Fruit fly (Drosophila melanogaster) whole organism, embryonic: ENCODE measurements around the gene Nup107.
A peak's percentile ranks its signal among the peaks of the same experiment; 100 is the strongest.

ENCODE experiments used
- Abd-B ChIP-seq: fragments of 200-800 bp; sonication (Bioruptor generic); optimal IDR thresholded peaks from 2 replicates; lab custom pipeline; 2018; ENCODE audit warnings: missing biosample characterization, mild to moderate bottlenecking, missing genetic modification characterization, moderate library complexity
- CG12071 ChIP-seq: fragments of 200-800 bp; sonication (Bioruptor generic); optimal IDR thresholded peaks from 3 replicates; lab custom pipeline; 2018; ENCODE audit warnings: missing biosample characterization, mild to moderate bottlenecking, missing genetic modification characterization
- CG13287 ChIP-seq: fragments of 200-800 bp; sonication (Bioruptor generic); IDR thresholded peaks from 2 replicates; pipeline ENCODE4 v1.3.6; 2022; ENCODE audit warnings: missing biosample characterization, missing genetic modification characterization; ENCODE audit not compliant: partially characterized antibody
- CG14014 ChIP-seq: fragments of 200-800 bp; sonication (Bioruptor generic); IDR thresholded peaks from 2 replicates; pipeline ENCODE4 v1.3.6; 2022; ENCODE audit warnings: missing biosample characterization, missing genetic modification characterization
- CG14050 ChIP-seq: fragments of 200-800 bp; sonication (Bioruptor generic); IDR thresholded peaks from 3 replicates; pipeline ENCODE4 v1.3.6; 2022; ENCODE audit warnings: missing biosample characterization, missing genetic modification characterization
- CG14710 ChIP-seq: fragments of 200-800 bp; sonication (Bioruptor generic); optimal IDR thresholded peaks from 3 replicates; lab custom pipeline; 2019; ENCODE audit warnings: missing biosample characterization, mild to moderate bottlenecking, missing genetic modification characterization, moderate library complexity
- CG14860 ChIP-seq: fragments of 200-800 bp; sonication (Bioruptor generic); IDR thresholded peaks from 3 replicates; pipeline ENCODE4 v1.3.6; 2022; ENCODE audit warnings: missing biosample characterization, missing genetic modification characterization; ENCODE audit not compliant: partially characterized antibody
- CG15514 ChIP-seq: fragments of 200-800 bp; sonication (Bioruptor generic); optimal IDR thresholded peaks from 3 replicates; lab custom pipeline; 2017; ENCODE audit warnings: missing biosample characterization, missing genetic modification characterization, mild to moderate bottlenecking, moderate library complexity, missing genetic modification reagents
- CG16815 ChIP-seq: fragments of 200-800 bp; sonication (Bioruptor generic); optimal IDR thresholded peaks from 3 replicates; lab custom pipeline; 2017; ENCODE audit warnings: missing biosample characterization, mild to moderate bottlenecking, missing genetic modification characterization
- CG16863 ChIP-seq: fragments of 200-800 bp; sonication (Bioruptor generic); optimal IDR thresholded peaks from 3 replicates; lab custom pipeline; 2016; ENCODE audit warnings: missing biosample characterization, missing genetic modification characterization
- CG17361 ChIP-seq: fragments of 200-800 bp; sonication (Bioruptor generic); IDR thresholded peaks from 3 replicates; pipeline ENCODE4 v1.3.6; 2022; ENCODE audit warnings: missing biosample characterization, missing genetic modification characterization
- CG2202 ChIP-seq: fragments of 200-800 bp; sonication (Bioruptor generic); optimal IDR thresholded peaks from 2 replicates; lab custom pipeline; 2018; ENCODE audit warnings: missing biosample characterization, mild to moderate bottlenecking, missing genetic modification characterization
- CG31441 ChIP-seq: fragments of 200-800 bp; sonication (Bioruptor generic); IDR thresholded peaks from 2 replicates; pipeline ENCODE4 v1.3.6; 2022; ENCODE audit warnings: missing biosample characterization, missing genetic modification characterization
- CG42726 ChIP-seq: fragments of 200-800 bp; sonication (Bioruptor generic); IDR thresholded peaks from 2 replicates; pipeline ENCODE4 v1.3.6; 2022; ENCODE audit warnings: missing biosample characterization, missing genetic modification characterization; ENCODE audit not compliant: partially characterized antibody
- CG4404 ChIP-seq: fragments of 200-800 bp; sonication (Bioruptor generic); IDR thresholded peaks from 2 replicates; pipeline ENCODE4 v1.3.6; 2022; ENCODE audit warnings: missing biosample characterization, missing genetic modification characterization
- CG4617 ChIP-seq: fragments of 200-800 bp; sonication (Bioruptor generic); optimal IDR thresholded peaks from 3 replicates; lab custom pipeline; 2016; ENCODE audit warnings: missing biosample characterization, missing genetic modification characterization, borderline replicate concordance
- CG6175 ChIP-seq: fragments of 200-800 bp; sonication (Bioruptor generic); IDR thresholded peaks from 3 replicates; pipeline ENCODE4 v1.3.6; 2022; ENCODE audit warnings: missing biosample characterization, missing genetic modification characterization
- CG8290 ChIP-seq, 3 experiments: fragments of 200-800 bp; sonication (Bioruptor generic); optimal IDR thresholded peaks; 2 replicates each; lab custom pipeline; 2016 to 2019; ENCODE audit warnings: missing biosample characterization in 3 of 3, missing genetic modification characterization in 3 of 3, mild to moderate bottlenecking in 2 of 3, moderate library complexity in 1 of 3
- D19A ChIP-seq: fragments of 200-800 bp; optimal IDR thresholded peaks from 3 replicates; lab custom pipeline; 2019; ENCODE audit warnings: missing biosample characterization, mild to moderate bottlenecking, missing genetic modification characterization, moderate library complexity
- Dad ChIP-seq: fragments of 200-800 bp; sonication (Bioruptor generic); optimal IDR thresholded peaks from 3 replicates; lab custom pipeline; 2016; ENCODE audit warnings: missing biosample characterization, missing genetic modification characterization
- Dek ChIP-seq: fragments of 200-800 bp; sonication (Bioruptor generic); optimal IDR thresholded peaks from 3 replicates; lab custom pipeline; 2019; ENCODE audit warnings: missing biosample characterization, mild to moderate bottlenecking, missing genetic modification characterization, moderate library complexity
- Dfd ChIP-seq, 2 experiments: fragments of >200 bp; optimal IDR thresholded peaks; 2 replicates each; lab custom pipeline; 2017; ENCODE audit warnings: missing biosample characterization in 2 of 2, missing genetic modification characterization in 2 of 2
- Dip2 ChIP-seq: fragments of 200-800 bp; sonication (Bioruptor generic); IDR thresholded peaks from 2 replicates; pipeline ENCODE4 v1.3.6; 2022; ENCODE audit warnings: missing biosample characterization, missing genetic modification characterization
- Dref ChIP-seq: fragments of 200-800 bp; sonication (Bioruptor generic); IDR thresholded peaks from 2 replicates; pipeline ENCODE4 v1.3.6; 2022; ENCODE audit warnings: missing biosample characterization, missing genetic modification characterization
- E2f2 ChIP-seq: fragments of 200-800 bp; sonication (Bioruptor generic); IDR thresholded peaks from 2 replicates; pipeline ENCODE4 v1.3.6; 2022; ENCODE audit warnings: missing biosample characterization, missing genetic modification characterization
- ERR ChIP-seq: fragments of 200-800 bp; sonication (Bioruptor generic); optimal IDR thresholded peaks from 2 replicates; lab custom pipeline; 2016; ENCODE audit warnings: missing biosample characterization, missing genetic modification characterization
- Lpt ChIP-seq: fragments of >200 bp; optimal IDR thresholded peaks from 2 replicates; lab custom pipeline; 2018; ENCODE audit warnings: missing biosample characterization, missing genetic modification characterization
- Max ChIP-seq: fragments of 200-800 bp; sonication (Bioruptor generic); optimal IDR thresholded peaks from 2 replicates; lab custom pipeline; 2016; ENCODE audit warnings: missing biosample characterization, mild to moderate bottlenecking, missing genetic modification characterization
- Nf-YC ChIP-seq: fragments of 200-800 bp; optimal IDR thresholded peaks from 3 replicates; lab custom pipeline; 2019; ENCODE audit warnings: missing biosample characterization, mild to moderate bottlenecking, missing genetic modification characterization, moderate library complexity
- Pdp1 ChIP-seq, 2 experiments: fragments of 200-800 bp; sonication (Bioruptor generic); optimal IDR thresholded peaks; 3 replicates each; lab custom pipeline; 2016; ENCODE audit warnings: missing biosample characterization in 2 of 2, missing genetic modification characterization in 2 of 2, mild to moderate bottlenecking in 1 of 2, moderate library complexity in 1 of 2
- Six4 ChIP-seq: fragments of 200-800 bp; sonication (Bioruptor generic); optimal IDR thresholded peaks from 2 replicates; lab custom pipeline; 2016; ENCODE audit warnings: missing biosample characterization, missing genetic modification characterization
- br ChIP-seq: fragments of >200 bp; optimal IDR thresholded peaks from 2 replicates; lab custom pipeline; 2017
- cad ChIP-seq: fragments of >200 bp; optimal IDR thresholded peaks from 2 replicates; lab custom pipeline; 2017; ENCODE audit warnings: missing biosample characterization, missing genetic modification characterization
- corto ChIP-seq: fragments of 200-800 bp; sonication (Bioruptor generic); optimal IDR thresholded peaks from 2 replicates; lab custom pipeline; 2016; ENCODE audit warnings: missing biosample characterization, mild to moderate bottlenecking, missing genetic modification characterization, moderate library complexity
- disco-r ChIP-seq: fragments of 200-800 bp; sonication (Bioruptor generic); optimal IDR thresholded peaks from 2 replicates; lab custom pipeline; 2016; ENCODE audit warnings: missing biosample characterization, missing genetic modification characterization
- emc ChIP-seq: fragments of 200-800 bp; sonication (Bioruptor generic); optimal IDR thresholded peaks from 2 replicates; lab custom pipeline; 2016; ENCODE audit warnings: missing biosample characterization, missing genetic modification characterization
- fd96Cb ChIP-seq: fragments of 200-800 bp; sonication (Bioruptor generic); optimal IDR thresholded peaks from 2 replicates; lab custom pipeline; 2018; ENCODE audit warnings: missing biosample characterization, mild to moderate bottlenecking, missing genetic modification characterization, moderate library complexity
- grn ChIP-seq: fragments of 200-800 bp; sonication (Bioruptor generic); optimal IDR thresholded peaks from 3 replicates; lab custom pipeline; 2017; ENCODE audit warnings: missing biosample characterization, missing genetic modification characterization
- gsb ChIP-seq: fragments of 200-800 bp; sonication (Bioruptor generic); IDR thresholded peaks from 2 replicates; pipeline ENCODE4 v1.3.6; 2022; ENCODE audit warnings: missing biosample characterization, missing genetic modification characterization
- ham ChIP-seq: fragments of 200-800 bp; sonication (Bioruptor generic); IDR thresholded peaks from 2 replicates; pipeline ENCODE4 v1.3.6; 2022; ENCODE audit warnings: missing biosample characterization, missing genetic modification characterization
- hbn ChIP-seq: fragments of 200-800 bp; sonication (Bioruptor generic); IDR thresholded peaks from 2 replicates; pipeline ENCODE4 v1.3.6; 2022; ENCODE audit warnings: missing biosample characterization, missing genetic modification characterization; ENCODE audit not compliant: partially characterized antibody
- hkb ChIP-seq, 2 experiments: fragments of 200-800 bp in 1 of 2; fragments of >200 bp in 1 of 2; sonication (Bioruptor generic) in 1 of 2; IDR thresholded peaks in 1 of 2; optimal IDR thresholded peaks in 1 of 2; 2 replicates each; pipeline versions ENCODE4 v1.3.6 to Lab custom; 2017 to 2022; ENCODE audit warnings: missing biosample characterization in 1 of 2, missing genetic modification characterization in 1 of 2
- hth ChIP-seq: fragments of >200 bp; optimal IDR thresholded peaks from 2 replicates; lab custom pipeline; 2017; ENCODE audit warnings: inconsistent platforms
- luna ChIP-seq: fragments of 200-800 bp; sonication (Bioruptor generic); optimal IDR thresholded peaks from 2 replicates; lab custom pipeline; 2016; ENCODE audit warnings: missing biosample characterization, missing genetic modification characterization
- maf-S ChIP-seq: fragments of 200-800 bp; sonication (Bioruptor generic); optimal IDR thresholded peaks from 2 replicates; lab custom pipeline; 2016; ENCODE audit warnings: missing biosample characterization, missing genetic modification characterization
- org-1 ChIP-seq: fragments of 200-800 bp; sonication (Bioruptor generic); optimal IDR thresholded peaks from 2 replicates; lab custom pipeline; 2017; ENCODE audit warnings: missing biosample characterization, missing genetic modification characterization
- repo ChIP-seq: fragments of 200-800 bp; sonication (Bioruptor generic); optimal IDR thresholded peaks from 2 replicates; lab custom pipeline; 2016; ENCODE audit warnings: missing biosample characterization, missing genetic modification characterization
- tll ChIP-seq, 2 experiments: fragments of 200-800 bp in 1 of 2; fragments of >200 bp in 1 of 2; sonication (Bioruptor generic) in 1 of 2; optimal IDR thresholded peaks; 2 replicates each; lab custom pipeline; 2017 to 2019; ENCODE audit warnings: missing biosample characterization in 2 of 2, missing genetic modification characterization in 2 of 2, mild to moderate bottlenecking in 1 of 2, moderate library complexity in 1 of 2

Gene Nup107

DNA sequence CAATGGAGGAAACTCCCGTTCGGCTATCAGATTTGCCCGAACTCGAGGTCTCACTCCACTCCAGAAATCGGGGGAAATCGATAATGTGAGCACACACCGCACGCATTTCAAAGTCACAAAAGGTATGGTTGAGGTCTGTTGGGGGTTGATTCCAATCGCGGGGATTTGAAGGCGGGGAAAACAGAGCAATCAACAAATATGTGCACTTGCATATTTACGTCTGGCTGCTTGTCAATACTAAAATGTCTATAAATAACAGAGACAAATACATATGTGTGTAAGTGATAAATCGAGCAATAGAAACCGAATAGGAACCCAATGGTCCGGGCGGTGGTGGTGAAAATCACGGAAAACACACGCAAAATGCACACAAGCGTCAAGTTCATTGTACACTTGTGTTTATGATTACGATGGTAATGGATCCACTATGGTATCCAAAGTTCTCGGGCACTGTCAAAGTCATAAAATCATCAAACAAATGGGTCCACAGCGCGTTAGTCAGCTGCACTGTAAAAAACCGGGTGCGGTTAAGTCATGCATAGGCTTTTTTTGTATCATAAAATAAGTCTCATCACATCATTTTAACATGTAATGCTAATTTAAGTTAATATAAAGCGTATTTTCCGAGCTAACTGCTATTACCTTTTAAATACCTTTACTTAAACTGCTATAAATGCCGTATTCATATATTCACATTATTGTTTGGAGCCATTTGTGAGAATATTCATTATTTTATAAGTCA lies 16.2 kb upstream of the Nup107 start (continued):
- TF ChIP-seq CG8290 (GFP tag; optimal IDR thresholded peaks at IDR 0.05; lab: Kevin White, UChicago) (peak; percentile 91), CG8290 (tag; optimal IDR thresholded peaks at IDR 0.05; lab: Kevin White, UChicago) (peak; percentile 95 to 96), CG2202 (tag; lab: Kevin White, UChicago) (peak; percentile 97), fd96Cb (tag; lab: Kevin White, UChicago) (peak; percentile 76), ERR (GFP tag; lab: Kevin White, UChicago) (peak; percentile 76), E2f2 (peak; percentile 62; the same call in 1 of the 2 replicates), Abd-B (GFP tag; lab: Kevin White, UChicago) (peak; percentile 60), Lpt (GFP tag; lab: Kevin White, UChicago) (no peak), Six4 (GFP tag; lab: Kevin White, UChicago) (peak; percentile 85), CG15514 (GFP tag; lab: Kevin White, UChicago) (peak; percentile 77), Max (GFP tag; lab: Kevin White, UChicago) (peak; percentile 81), corto (GFP tag; lab: Kevin White, UChicago) (no peak), CG14050 (GFP tag; lab: Robert Waterston, UW) (peak; percentile 51), CG4617 (peak; percentile 53), CG16863 (GFP tag; lab: Kevin White, UChicago) (peak; percentile 92), tll (GFP tag; optimal IDR thresholded peaks at IDR 0.05; lab: Kevin White, UChicago) (peak in 1 of 2 experiments; percentile 50), CG42726 (no peak), CG4404 (GFP tag; lab: Robert Waterston, UW) (0 out of 2 replicates have a peak, but pooled peaks have one; percentile 33), CG31441 (GFP tag; lab: Robert Waterston, UW) (peak; percentile 84), Nf-YC (tag; lab: Kevin White, UChicago) (peak; percentile 3), luna (GFP tag; lab: Kevin White, UChicago) (no peak), grn (GFP tag; lab: Kevin White, UChicago) (peak; percentile 98), CG14710 (tag; lab: Kevin White, UChicago) (peak; percentile 95), Dip2 (GFP tag; lab: Robert Waterston, UW) (no peak), cad (GFP tag; lab: Kevin White, UChicago) (no peak), Dek (peak; percentile 48), Dref (GFP tag; lab: Robert Waterston, UW) (no peak), org-1 (GFP tag; lab: Kevin White, UChicago) (peak; percentile 94), hbn (no peak), disco-r (peak; percentile 80), Pdp1 (GFP tag; optimal IDR thresholded peaks at IDR 0.05; lab: Kevin White, UChicago) (peak; percentile 75 to 89), CG14860 (GFP tag; lab: Robert Waterston, UW) (no peak), maf-S (GFP tag; lab: Kevin White, UChicago) (peak; percentile 76), CG14014 (GFP tag; lab: Robert Waterston, UW) (peak; percentile 78; the same call in 1 of the 2 replicates), hkb (optimal IDR thresholded peaks at IDR 0.05; lab: Kevin White, UChicago) (no peak), hkb (GFP tag; IDR thresholded peaks at IDR 0.05; lab: Robert Waterston, UW) (peak; percentile 71), CG12071 (GFP tag; lab: Kevin White, UChicago) (peak; percentile 86), hth (lab: Kevin White, UChicago) (no peak), Dad (GFP tag; lab: Kevin White, UChicago) (peak; percentile 84), gsb (GFP tag; lab: Robert Waterston, UW) (peak; percentile 66; the same call in 1 of the 2 replicates), CG17361 (GFP tag; lab: Robert Waterston, UW) (peak; percentile 87), D19A (peak; percentile 75), br (lab: Kevin White, UChicago) (no peak), CG16815 (peak; percentile 74), Dfd (GFP tag; optimal IDR thresholded peaks at IDR 0.05; lab: Kevin White, UChicago) (no peak), CG6175 (GFP tag; lab: Robert Waterston, UW) (peak; percentile 55; the same call in 1 of the 3 replicates), repo (GFP tag; lab: Kevin White, UChicago) (peak; percentile 90), emc (GFP tag; lab: Kevin White, UChicago) (peak; percentile 3), ham (GFP tag; lab: Robert Waterston, UW) (no peak), CG13287 (GFP tag; lab: Robert Waterston, UW) (no peak)
